Worm (Caenorhabditis elegans): ENCODE measurements around the gene srbc-3.

ce11 chrV:3324178-3324577, 15.9 kb downstream of the srbc-3 start, which contains the start of gene C17B7.8:
- no peak for TF ChIP-seq B0019.2 (GFP tag; conservative IDR thresholded peaks at IDR 0.05)
- TF ChIP-seq Y67H2A.10 (GFP tag; conservative IDR thresholded peaks at IDR 0.05), result no peak
- no peak for TF ChIP-seq F49E8.2 (tag; optimal IDR thresholded peaks at IDR 0.05; ENCODE audit: insufficient read depth)
